Fruit fly (Drosophila melanogaster) S2 (cell line): ENCODE results near the gene CG15631.
A peak's percentile ranks its signal among the peaks of the same experiment; 100 is the strongest.

Experiments
- CG8478 ChIP-seq: fragments of >200 bp; optimal IDR thresholded peaks from 2 replicates; lab custom pipeline; 2018
- CTCF ChIP-seq, 2 experiments: fragments of >200 bp; optimal IDR thresholded peaks; 2 replicates each; lab custom pipeline; 2018

Gene CG15631

DNA sequence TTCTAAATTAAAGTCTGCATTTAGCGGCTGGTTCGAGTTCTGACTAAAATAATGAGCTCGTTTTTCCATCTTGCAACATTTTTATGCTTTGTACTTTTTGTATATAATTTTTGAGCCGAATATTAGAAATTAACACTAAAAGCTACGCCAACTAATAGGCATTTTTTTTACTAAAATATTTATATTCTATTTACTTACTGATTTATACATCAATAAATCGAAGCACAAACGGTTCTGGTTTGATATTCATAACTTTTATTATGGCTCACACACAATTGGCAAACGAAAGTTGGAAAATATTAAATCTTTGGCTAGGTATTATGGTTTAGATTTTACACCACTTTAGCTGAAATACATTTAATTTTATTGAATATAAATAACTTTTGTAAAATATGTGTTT, at the start of gene CG15631:
Gene CG15631, minus strand, starts transcription at position 101 of the 400 bp plus-strand sequence.
- TF ChIP-seq CTCF (optimal IDR thresholded peaks at IDR 0.05; lab: Kevin White, UChicago), result no peak
- no peak for TF ChIP-seq CG8478 (lab: Kevin White, UChicago)

DNA sequence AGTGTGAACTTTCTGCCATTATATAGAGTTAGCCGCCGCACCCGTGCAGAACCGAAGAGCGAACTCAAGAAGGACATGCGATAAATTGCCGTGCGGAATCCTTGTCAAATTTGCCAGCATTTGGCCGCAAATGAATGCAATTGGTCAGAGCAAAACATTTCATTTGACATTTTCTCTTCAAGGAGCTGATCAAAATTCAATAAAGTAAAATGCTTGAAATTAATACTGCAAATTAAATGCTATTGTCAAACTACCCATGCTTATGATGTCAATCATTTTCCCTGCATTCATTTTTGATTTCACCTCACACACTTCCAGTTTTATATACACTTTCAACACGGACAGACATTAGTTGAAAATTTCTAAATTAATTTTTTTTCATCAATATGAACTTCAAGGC, 28.3 kb upstream of the CG15631 start, which contains the start of gene CG42523:
Gene CG42523, plus strand, starts transcription at position 301 of the 400 bp plus-strand sequence.
- TF ChIP-seq CTCF (optimal IDR thresholded peaks at IDR 0.05; lab: Kevin White, UChicago), result no peak
- TF ChIP-seq CG8478 (lab: Kevin White, UChicago), result no peak

DNA sequence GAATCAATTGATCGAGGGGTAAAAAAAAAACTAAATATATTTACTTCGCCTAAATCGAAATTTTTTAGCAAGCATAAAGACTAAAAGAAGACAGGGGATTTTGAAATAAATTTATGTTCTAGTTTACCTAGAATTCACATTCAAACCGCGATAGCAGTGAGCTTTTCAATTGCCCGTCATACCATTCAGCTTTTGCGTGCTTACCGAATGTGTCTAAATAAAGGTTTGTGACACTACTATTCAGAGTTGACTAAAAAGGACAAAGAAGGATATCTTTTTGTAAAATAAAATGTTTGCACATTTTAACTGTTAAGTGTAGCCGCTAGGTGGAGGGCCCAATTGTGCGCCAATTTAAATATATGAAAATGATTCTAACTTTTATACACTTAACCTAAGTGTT, 8.2 kb downstream of the CG15631 start:
- peak; percentile 79 to 84 for TF ChIP-seq CTCF (optimal IDR thresholded peaks at IDR 0.05; lab: Kevin White, UChicago)
- TF ChIP-seq CG8478 (lab: Kevin White, UChicago), result no peak

DNA sequence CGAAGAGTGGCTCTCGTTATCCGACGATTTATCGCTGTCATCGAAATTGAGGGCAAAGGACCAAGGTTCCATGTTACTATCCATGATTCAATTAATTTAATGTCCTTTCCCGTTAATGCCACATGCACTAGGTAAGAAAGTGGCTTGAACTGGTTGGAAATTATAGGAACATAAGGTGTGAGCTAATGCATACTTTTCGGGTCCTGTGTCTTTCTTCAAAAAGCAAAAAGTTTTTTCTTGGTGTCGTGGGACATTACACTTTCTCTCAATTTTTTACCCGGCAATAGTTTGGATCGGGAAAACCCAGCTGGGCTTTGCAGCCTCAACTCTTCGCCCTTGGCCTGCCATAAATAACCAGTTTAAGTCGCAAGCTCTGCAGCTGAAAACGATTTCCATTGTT, 32.9 kb downstream of the CG15631 start, which contains the start of gene Taf12L:
Gene Taf12L, minus strand, starts transcription at position 101 of the 400 bp plus-strand sequence.
- TF ChIP-seq CG8478 (lab: Kevin White, UChicago), result no peak
- no peak for TF ChIP-seq CTCF (optimal IDR thresholded peaks at IDR 0.05; lab: Kevin White, UChicago)

DNA sequence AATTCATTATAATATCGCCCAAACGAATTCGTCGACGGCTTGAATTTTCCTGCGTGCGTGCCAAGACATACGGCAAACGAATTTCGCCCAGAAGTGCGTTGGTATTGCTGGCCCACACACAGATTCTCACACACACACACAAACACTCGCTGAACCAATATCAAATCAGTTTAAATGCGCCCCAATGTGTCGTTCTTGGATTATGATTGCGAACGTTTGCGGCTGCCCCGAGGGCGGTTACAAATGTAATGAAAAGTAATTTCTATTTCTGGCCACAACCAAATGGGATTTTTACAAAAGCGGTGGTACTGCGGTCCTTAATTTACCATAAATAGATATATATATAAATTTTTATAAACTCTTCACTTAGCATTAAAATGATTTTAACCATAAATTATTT, 35.4 kb downstream of the CG15631 start:
- no peak for TF ChIP-seq CG8478 (lab: Kevin White, UChicago)
- TF ChIP-seq CTCF (optimal IDR thresholded peaks at IDR 0.05; lab: Kevin White, UChicago), result no peak

DNA sequence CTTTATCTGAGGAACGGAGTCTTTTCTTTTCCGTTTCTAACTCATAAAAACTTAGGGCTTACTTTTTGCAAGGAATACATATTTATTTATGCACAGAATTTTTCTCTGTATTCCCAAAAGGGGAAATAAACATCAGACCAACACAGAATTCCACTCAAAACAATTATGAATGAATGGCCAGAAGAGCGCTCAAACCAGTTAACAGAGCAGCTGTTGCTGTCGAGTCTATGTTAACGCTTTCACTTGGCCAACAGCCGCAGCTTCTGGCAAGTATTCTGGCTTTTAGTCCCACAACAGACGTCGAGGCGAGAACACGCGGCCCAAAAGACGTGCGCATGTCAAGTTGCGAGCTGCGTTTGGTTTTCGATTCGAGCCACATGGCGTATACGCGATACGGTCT, 39.8 kb downstream of the CG15631 start, which contains the start of gene dcma:
Gene dcma, plus strand, starts transcription at position 301 of the 400 bp plus-strand sequence.
- TF ChIP-seq CTCF (optimal IDR thresholded peaks at IDR 0.05; lab: Kevin White, UChicago) (no peak), CG8478 (lab: Kevin White, UChicago) (no peak)

DNA sequence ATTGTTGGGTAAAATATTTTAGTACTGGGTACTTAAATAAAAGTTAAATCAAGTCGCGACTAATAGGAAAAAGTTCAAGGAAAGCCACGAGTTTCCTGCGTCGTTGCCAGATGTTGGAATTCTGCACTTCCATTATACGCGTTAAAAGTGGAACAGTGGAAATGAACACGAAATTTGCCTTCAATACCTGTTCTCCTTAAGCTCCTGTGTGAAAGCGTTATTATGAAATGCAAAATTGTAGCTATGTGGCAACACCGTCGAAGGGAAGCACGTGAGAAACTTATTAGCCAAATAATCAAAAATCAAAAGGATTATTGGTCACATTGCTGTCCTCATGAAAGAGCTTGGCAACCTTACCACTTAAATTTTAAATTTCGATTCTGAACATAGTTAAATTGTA, 43.7 kb downstream of the CG15631 start, which contains the start of gene CG3251:
Gene CG3251, minus strand, starts transcription at position 101 of the 400 bp plus-strand sequence.
- TF ChIP-seq CTCF (optimal IDR thresholded peaks at IDR 0.05; lab: Kevin White, UChicago) (no peak), CG8478 (lab: Kevin White, UChicago) (no peak)

DNA sequence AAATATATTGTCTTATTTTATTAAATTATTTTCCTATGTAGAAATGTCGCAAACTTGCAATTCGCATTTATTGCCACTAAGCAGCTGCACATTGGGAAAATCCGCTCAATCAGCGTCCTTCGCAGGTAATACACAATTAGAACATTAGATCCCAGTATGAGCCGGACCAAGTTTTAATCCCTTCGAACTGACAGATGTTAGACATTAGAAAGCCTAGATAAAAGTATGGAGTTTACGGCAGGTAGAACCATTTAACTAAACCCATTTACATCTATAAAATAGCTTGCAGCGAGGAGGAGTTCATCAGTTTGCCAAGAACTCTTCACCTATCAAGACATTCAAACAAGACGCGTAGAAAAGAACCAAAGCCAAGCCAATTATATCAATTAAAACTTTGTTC, 47.0 kb downstream of the CG15631 start, which contains the start of gene Elba3:
Gene Elba3, plus strand, starts transcription at position 301 of the 400 bp plus-strand sequence.
- TF ChIP-seq CG8478 (lab: Kevin White, UChicago) (no peak), CTCF (optimal IDR thresholded peaks at IDR 0.05; lab: Kevin White, UChicago) (no peak)

DNA sequence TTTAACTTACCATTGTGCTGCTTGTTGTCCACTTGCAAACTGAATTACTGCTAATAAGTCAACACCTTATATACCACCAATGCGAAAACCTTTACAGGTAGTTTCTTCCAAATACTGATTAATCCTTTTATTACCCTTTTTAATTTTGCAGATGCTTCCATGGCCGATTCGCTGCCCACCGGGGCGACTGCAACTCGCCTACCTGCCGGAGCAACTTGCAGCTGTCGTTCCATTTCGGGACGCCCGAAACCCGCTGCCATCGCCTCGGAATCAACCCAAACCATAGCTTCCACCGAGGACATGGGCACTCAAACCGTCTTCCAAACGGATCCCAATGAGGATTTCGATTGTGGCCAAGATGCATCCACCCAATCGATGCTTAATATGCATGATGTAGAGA, 49.9 kb downstream of the CG15631 start, which contains the start of gene Elba1:
Gene Elba1, minus strand, starts transcription at position 101 of the 400 bp plus-strand sequence.
- TF ChIP-seq CG8478 (lab: Kevin White, UChicago) (no peak), CTCF (optimal IDR thresholded peaks at IDR 0.05; lab: Kevin White, UChicago) (no peak)
